Fruit fly (Drosophila melanogaster) whole organism, wandering third instar larva: Measurements from ENCODE around the gene CG14839.

Experiments used
- Mio ChIP-seq: sonication (Bioruptor generic); optimal IDR thresholded peaks from 2 replicates; lab custom pipeline; 2016; ENCODE audit warnings: missing biosample characterization, missing genetic modification characterization
- Myc ChIP-seq: fragments of >200 bp; optimal IDR thresholded peaks from 2 replicates; lab custom pipeline; 2017
- brk ChIP-seq: fragments of 200-800 bp; sonication (Bioruptor generic); optimal IDR thresholded peaks from 2 replicates; lab custom pipeline; 2016; ENCODE audit warnings: missing biosample characterization, mild to moderate bottlenecking, missing genetic modification characterization
- dsf ChIP-seq: sonication (Bioruptor generic); optimal IDR thresholded peaks from 2 replicates; lab custom pipeline; 2016; ENCODE audit warnings: missing biosample characterization, missing genetic modification characterization, borderline replicate concordance
- fru ChIP-seq: fragments of 200-800 bp; sonication (Bioruptor generic); optimal IDR thresholded peaks from 3 replicates; lab custom pipeline; 2016; ENCODE audit warnings: missing biosample characterization, mild to moderate bottlenecking, missing genetic modification characterization
- usp ChIP-seq: fragments of >200 bp; optimal IDR thresholded peaks from 2 replicates; lab custom pipeline; 2017; ENCODE audit warnings: missing biosample characterization, missing genetic modification characterization

- no peak for TF ChIP-seq Mio (GFP tag; lab: Kevin White, UChicago)
- no peak for TF ChIP-seq brk (GFP tag; lab: Kevin White, UChicago)
- TF ChIP-seq Myc (lab: Kevin White, UChicago), result no peak
- no peak for TF ChIP-seq fru (GFP tag; lab: Kevin White, UChicago)
- TF ChIP-seq usp, result no peak
- no peak for TF ChIP-seq dsf (GFP tag; lab: Kevin White, UChicago)
Measured at dm6 chr3R:14284422-14284760, 22.2 kb downstream of the CG14839 start.
